Fruit fly (Drosophila melanogaster) S2 (cell line): ENCODE results near the gene Syx7.

Experiments
- CG8478 ChIP-seq: fragments of >200 bp; optimal IDR thresholded peaks from 2 replicates; lab custom pipeline; 2018
- CTCF ChIP-seq, 2 experiments: fragments of >200 bp; optimal IDR thresholded peaks; 2 replicates each; lab custom pipeline; 2018

dm6 chr3L:21483837-21484236 lies 38.2 kb downstream of the Syx7 start:
- TF ChIP-seq CTCF (optimal IDR thresholded peaks at IDR 0.05; lab: Kevin White, UChicago) (peak; percentile 99), CG8478 (lab: Kevin White, UChicago) (no peak)
